Worm (Caenorhabditis elegans) whole organism, mixed stage, embryonic: ENCODE data around the gene dpy-7.

ENCODE experiments used
- lin-13 ChIP-seq: fragments of 150-350 bp; optimal IDR thresholded peaks from 2 replicates; lab custom pipeline; 2014; ENCODE audit warnings: missing biosample characterization, missing genetic modification characterization
- nhr-12 ChIP-seq: fragments of 150-350 bp; optimal IDR thresholded peaks from 2 replicates; lab custom pipeline; 2014; ENCODE audit warnings: missing biosample characterization, missing genetic modification characterization
- pha-4 ChIP-seq: fragments of 150-350 bp; optimal IDR thresholded peaks from 2 replicates; lab custom pipeline; 2018; ENCODE audit warnings: missing biosample characterization, missing genetic modification reagents, missing genetic modification characterization

DNA sequence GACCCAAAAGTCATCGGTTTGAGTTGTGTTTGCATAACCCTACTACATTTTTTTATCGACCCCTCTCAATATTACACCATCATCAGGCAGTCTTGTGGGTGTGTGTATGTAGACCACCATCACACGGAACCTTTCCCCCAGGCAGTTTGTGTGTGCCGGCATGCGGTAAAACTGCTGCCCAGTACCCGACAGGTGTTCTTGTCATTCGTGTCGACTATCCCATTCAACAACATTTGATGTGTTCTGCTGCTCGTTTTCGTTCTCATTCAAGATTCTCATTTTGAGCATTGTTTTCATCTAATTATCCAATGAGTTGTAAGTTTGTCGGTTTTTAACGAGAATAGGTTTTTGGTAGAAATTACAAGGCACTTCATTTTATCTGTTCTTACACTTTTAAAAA is 15.0 kb downstream of the dpy-7 start:
- TF ChIP-seq nhr-12 (tag; lab: Kevin White, UChicago), result no peak
- TF ChIP-seq pha-4 (tag; lab: Kevin White, UChicago), result no peak
- no peak for TF ChIP-seq lin-13 (tag; lab: Kevin White, UChicago)
